Worm (Caenorhabditis elegans) whole organism, young adult: ENCODE data around the gene skr-17.
A peak's percentile ranks its signal among the peaks of the same experiment; 100 is the strongest.

Experiments
- F23B12.7 ChIP-seq: sonication (generic microtip); optimal IDR thresholded peaks from 2 replicates; lab custom pipeline; 2017; ENCODE audit warnings: missing genetic modification characterization, mild to moderate bottlenecking, missing compliant biosample characterization, antibody characterized with exemption, moderate library complexity; ENCODE audit not compliant: insufficient read depth
- F33H1.4 ChIP-seq: fragments of 200-800 bp; sonication (Bioruptor generic); IDR thresholded peaks from 2 replicates; pipeline ENCODE4 v1.3.6; 2022; ENCODE audit warnings: missing genetic modification reagents, missing genetic modification characterization, missing compliant biosample characterization
- F39B2.1 ChIP-seq: fragments of 200-800 bp; sonication (Bioruptor generic); IDR thresholded peaks from 2 replicates; pipeline ENCODE4 v1.3.6; 2022; ENCODE audit warnings: missing genetic modification reagents, missing genetic modification characterization, missing compliant biosample characterization
- Y79H2A.3 ChIP-seq: fragments of 200-800 bp; sonication (Bioruptor generic); conservative IDR thresholded peaks from 2 replicates; pipeline ENCODE4 v1.3.6; 2022; ENCODE audit warnings: missing genetic modification reagents, missing genetic modification characterization, missing compliant biosample characterization
- athp-1 ChIP-seq: sonication (generic microtip); optimal IDR thresholded peaks from 2 replicates; lab custom pipeline; 2017; ENCODE audit warnings: mild to moderate bottlenecking, missing genetic modification characterization, missing compliant biosample characterization
- attf-3 ChIP-seq: fragments of 200-800 bp; sonication (Bioruptor generic); conservative IDR thresholded peaks from 2 replicates; pipeline ENCODE4 v1.3.6; 2022; ENCODE audit warnings: missing genetic modification reagents, missing genetic modification characterization, missing compliant biosample characterization
- attf-5 ChIP-seq: fragments of 200-800 bp; sonication (Bioruptor generic); optimal IDR thresholded peaks from 2 replicates; lab custom pipeline; 2018; ENCODE audit warnings: mild to moderate bottlenecking, missing genetic modification characterization, missing compliant biosample characterization
- attf-6 ChIP-seq: fragments of 200-800 bp; sonication (Bioruptor generic); IDR thresholded peaks from 2 replicates; pipeline ENCODE4 v1.3.6; 2022; ENCODE audit warnings: missing genetic modification reagents, missing genetic modification characterization, missing compliant biosample characterization
- bed-2 ChIP-seq: fragments of 200-800 bp; sonication (Bioruptor generic); IDR thresholded peaks from 2 replicates; pipeline ENCODE4 v1.3.6; 2022; ENCODE audit warnings: missing genetic modification reagents, missing genetic modification characterization, missing compliant biosample characterization
- cebp-1 ChIP-seq, 2 experiments: fragments of 200-800 bp in 1 of 2; sonication (Bioruptor generic) in 1 of 2; sonication (generic microtip) in 1 of 2; IDR thresholded peaks in 1 of 2; optimal IDR thresholded peaks in 1 of 2; 2 replicates each; pipeline versions ENCODE4 v1.3.6 to Lab custom; 2017 to 2022; ENCODE audit warnings: missing compliant biosample characterization in 2 of 2, missing genetic modification characterization in 2 of 2, mild to moderate bottlenecking in 1 of 2, missing genetic modification reagents in 1 of 2, moderate library complexity in 1 of 2
- ceh-100 ChIP-seq: fragments of 200-800 bp; sonication (Bioruptor generic); IDR thresholded peaks from 2 replicates; pipeline ENCODE4 v1.3.6; 2022; ENCODE audit warnings: missing genetic modification reagents, missing genetic modification characterization, missing compliant biosample characterization
- ceh-40 ChIP-seq: fragments of 200-800 bp; sonication (Bioruptor generic); IDR thresholded peaks from 2 replicates; pipeline ENCODE4 v1.3.6; 2022; ENCODE audit warnings: missing genetic modification characterization, missing compliant biosample characterization
- ceh-58 ChIP-seq: fragments of 200-800 bp; sonication (Bioruptor generic); IDR thresholded peaks from 2 replicates; pipeline ENCODE4 v1.3.6; 2022; ENCODE audit warnings: missing genetic modification characterization, missing compliant biosample characterization
- ceh-91 ChIP-seq: fragments of 200-800 bp; sonication (Bioruptor generic); IDR thresholded peaks from 2 replicates; pipeline ENCODE4 v1.3.6; 2022; ENCODE audit warnings: missing genetic modification reagents, missing genetic modification characterization, missing compliant biosample characterization
- die-1 ChIP-seq: sonication (generic microtip); optimal IDR thresholded peaks from 2 replicates; lab custom pipeline; 2016; ENCODE audit warnings: missing genotype, mild to moderate bottlenecking, missing genetic modification characterization, missing compliant biosample characterization
- dox-1 ChIP-seq: fragments of 200-800 bp; sonication (Bioruptor generic); IDR thresholded peaks from 2 replicates; pipeline ENCODE4 v1.3.6; 2022; ENCODE audit warnings: missing genetic modification reagents, missing genetic modification characterization, missing compliant biosample characterization
- dpff-1 ChIP-seq: sonication (generic microtip); optimal IDR thresholded peaks from 2 replicates; lab custom pipeline; 2017; ENCODE audit warnings: mild to moderate bottlenecking, missing genetic modification characterization, missing compliant biosample characterization
- efl-1 ChIP-seq: fragments of 150-350 bp; optimal IDR thresholded peaks from 2 replicates; lab custom pipeline; 2014; ENCODE audit warnings: missing biosample characterization, missing genetic modification reagents, missing genetic modification characterization
- ekl-4 ChIP-seq: fragments of 200-800 bp; sonication (Bioruptor generic); IDR thresholded peaks from 2 replicates; pipeline ENCODE4 v1.3.6; 2022; ENCODE audit warnings: missing genetic modification reagents, missing genetic modification characterization, missing compliant biosample characterization
- gei-17 ChIP-seq: fragments of 200-800 bp; sonication (Bioruptor generic); optimal IDR thresholded peaks from 2 replicates; lab custom pipeline; 2018; ENCODE audit warnings: mild to moderate bottlenecking, missing genetic modification characterization, missing compliant biosample characterization
- him-1 ChIP-seq: sonication (generic microtip); optimal IDR thresholded peaks from 2 replicates; lab custom pipeline; 2016; ENCODE audit warnings: missing genotype, missing genetic modification reagents, missing genetic modification characterization, missing compliant biosample characterization
- let-526 ChIP-seq: fragments of 200-800 bp; sonication (Bioruptor generic); IDR thresholded peaks from 2 replicates; pipeline ENCODE4 v1.3.6; 2022; ENCODE audit warnings: missing genetic modification reagents, missing genetic modification characterization, missing compliant biosample characterization
- lin-35 ChIP-seq, 3 experiments: fragments of 150-350 bp in 2 of 3; sonication (generic microtip) in 1 of 3; optimal IDR thresholded peaks; 2 replicates each; lab custom pipeline; 2014 to 2018; ENCODE audit warnings: missing biosample characterization in 3 of 3, missing genetic modification characterization in 3 of 3, missing genetic modification reagents in 3 of 3
- lsl-1 ChIP-seq: fragments of 200-800 bp; sonication (Bioruptor generic); optimal IDR thresholded peaks from 2 replicates; lab custom pipeline; 2018; ENCODE audit warnings: mild to moderate bottlenecking, missing genetic modification characterization, moderate library complexity, missing compliant biosample characterization
- madf-3 ChIP-seq: fragments of 200-800 bp; sonication (Bioruptor generic); IDR thresholded peaks from 2 replicates; pipeline ENCODE4 v1.3.6; 2022; ENCODE audit warnings: missing genetic modification reagents, missing genetic modification characterization, missing compliant biosample characterization
- madf-6 ChIP-seq: fragments of 200-800 bp; sonication (Bioruptor generic); IDR thresholded peaks from 2 replicates; pipeline ENCODE4 v1.3.6; 2022; ENCODE audit warnings: missing genetic modification reagents, missing genetic modification characterization, missing compliant biosample characterization
- madf-8 ChIP-seq: fragments of 200-800 bp; sonication (Bioruptor generic); conservative IDR thresholded peaks from 2 replicates; pipeline ENCODE4 v1.3.6; 2022; ENCODE audit warnings: missing genetic modification reagents, missing genetic modification characterization, missing compliant biosample characterization
- mes-4 ChIP-seq: sonication (generic microtip); optimal IDR thresholded peaks from 2 replicates; lab custom pipeline; 2016; ENCODE audit warnings: missing genotype, missing genetic modification characterization, missing compliant biosample characterization
- nfya-1 ChIP-seq: sonication (generic microtip); optimal IDR thresholded peaks from 2 replicates; lab custom pipeline; 2017; ENCODE audit warnings: antibody characterized with exemption, missing compliant biosample characterization, missing genetic modification characterization, borderline replicate concordance; ENCODE audit not compliant: insufficient read depth
- nhr-80 ChIP-seq: sonication (generic microtip); optimal IDR thresholded peaks from 2 replicates; lab custom pipeline; 2016; ENCODE audit warnings: missing genetic modification characterization, missing compliant biosample characterization
- pha-4 ChIP-seq: fragments of 150-350 bp; sonication (generic microtip); optimal IDR thresholded peaks from 2 replicates; lab custom pipeline; 2014; ENCODE audit warnings: missing biosample characterization, missing genetic modification reagents, missing genetic modification characterization
- rec-8 ChIP-seq, 2 experiments: sonication (generic microtip); optimal IDR thresholded peaks; 2 replicates each; lab custom pipeline; 2016; ENCODE audit warnings: mild to moderate bottlenecking in 2 of 2, missing genetic modification characterization in 2 of 2, missing genetic modification reagents in 2 of 2, missing genotype in 2 of 2, missing biosample characterization in 1 of 2, missing compliant biosample characterization in 1 of 2, moderate library complexity in 1 of 2
- rpc-1 ChIP-seq, 2 experiments: fragments of 150-350 bp in 1 of 2; sonication (generic microtip) in 1 of 2; optimal IDR thresholded peaks; 2 replicates each; lab custom pipeline; 2014 to 2018; ENCODE audit warnings: missing biosample characterization in 1 of 2, missing genetic modification characterization in 1 of 2, missing genetic modification reagents in 1 of 2, missing genotype in 1 of 2
- snpc-1.1 ChIP-seq: sonication (generic microtip); optimal IDR thresholded peaks from 2 replicates; lab custom pipeline; 2017; ENCODE audit warnings: missing genetic modification characterization, mild to moderate bottlenecking, missing compliant biosample characterization, antibody characterized with exemption, moderate library complexity, missing genotype, missing genetic modification reagents; ENCODE audit not compliant: insufficient read depth
- snpc-1.3 ChIP-seq: sonication (generic microtip); optimal IDR thresholded peaks from 2 replicates; lab custom pipeline; 2017; ENCODE audit warnings: missing genetic modification characterization, mild to moderate bottlenecking, missing compliant biosample characterization, antibody characterized with exemption, moderate library complexity, missing genotype, missing genetic modification reagents; ENCODE audit not compliant: insufficient read depth
- snpc-3.4 ChIP-seq: sonication (generic microtip); optimal IDR thresholded peaks from 2 replicates; lab custom pipeline; 2017; ENCODE audit warnings: missing genetic modification characterization, mild to moderate bottlenecking, missing compliant biosample characterization, antibody characterized with exemption, moderate library complexity, missing genotype, missing genetic modification reagents
- snpc-4 ChIP-seq, 5 experiments: fragments of 150-350 bp in 1 of 5; sonication (generic microtip) in 4 of 5; optimal IDR thresholded peaks; 2 replicates each; lab custom pipeline; 2014 to 2018; ENCODE audit warnings: missing genetic modification characterization in 5 of 5, missing biosample characterization in 3 of 5, antibody characterized with exemption in 2 of 5, mild to moderate bottlenecking in 2 of 5, missing compliant biosample characterization in 2 of 5, missing genotype in 2 of 5, moderate library complexity in 2 of 5, missing genetic modification reagents in 1 of 5
- sptf-2 ChIP-seq: fragments of 200-800 bp; sonication (Bioruptor generic); optimal IDR thresholded peaks from 2 replicates; lab custom pipeline; 2018; ENCODE audit warnings: mild to moderate bottlenecking, missing genetic modification characterization, missing compliant biosample characterization
- xnd-1 ChIP-seq: sonication (generic microtip); optimal IDR thresholded peaks from 2 replicates; lab custom pipeline; 2016; ENCODE audit warnings: missing genotype, missing genetic modification reagents, missing genetic modification characterization, missing compliant biosample characterization
- zim-3 ChIP-seq: sonication (generic microtip); optimal IDR thresholded peaks from 2 replicates; lab custom pipeline; 2017; ENCODE audit warnings: mild to moderate bottlenecking, missing genetic modification characterization, moderate library complexity, missing compliant biosample characterization
- ztf-18 ChIP-seq: sonication (generic microtip); optimal IDR thresholded peaks from 2 replicates; lab custom pipeline; 2016; ENCODE audit warnings: missing genotype, mild to moderate bottlenecking, missing genetic modification characterization, missing compliant biosample characterization

skr-17 gene

ce11 chrII:7756810-7757209 is 26.5 kb upstream of the skr-17 start (continued):
- TF ChIP-seq lin-35 (GFP tag; optimal IDR thresholded peaks at IDR 0.05; lab: Kevin White, UChicago) (peak in 1 of 3 experiments; percentile 10), attf-6 (GFP tag; lab: Robert Waterston, UW) (no peak), attf-3 (GFP tag; lab: Robert Waterston, UW) (no peak), dpff-1 (tag; lab: Kevin White, UChicago) (no peak), madf-8 (GFP tag; lab: Robert Waterston, UW) (peak; percentile 57), ceh-40 (GFP tag; lab: Robert Waterston, UW) (0 out of 2 replicates have a peak, but pooled peaks have one; percentile 28), ekl-4 (GFP tag; lab: Robert Waterston, UW) (0 out of 2 replicates have a peak, but pooled peaks have one; percentile 44), rec-8 (tag; optimal IDR thresholded peaks at IDR 0.05; lab: Kevin White, UChicago) (peak in 1 of 2 experiments; percentile 38), bed-2 (GFP tag; lab: Robert Waterston, UW) (no peak), nfya-1 (tag; lab: Kevin White, UChicago) (no peak), F39B2.1 (GFP tag; lab: Robert Waterston, UW) (no peak), ceh-100 (GFP tag; lab: Robert Waterston, UW) (peak; percentile 62), ceh-58 (no peak), gei-17 (GFP tag; lab: Kevin White, UChicago) (no peak)

ce11 chrII:7758397-7759135 is 24.8 kb upstream of the skr-17 start, which contains the start of gene B0228.7:
TSS of gene B0228.7 (minus strand) at chrII:7759023.
- peak; percentile 63 for TF ChIP-seq ceh-91 (GFP tag; lab: Robert Waterston, UW)
- peak; percentile 97 for TF ChIP-seq madf-6
- peak; percentile 92 for TF ChIP-seq xnd-1
- no peak for TF ChIP-seq mes-4 (tag; lab: Kevin White, UChicago)
- TF ChIP-seq pha-4 (tag; lab: Kevin White, UChicago), result no peak
- peak; percentile 86 for TF ChIP-seq ztf-18 (tag; lab: Kevin White, UChicago)
- no peak for TF ChIP-seq cebp-1 (GFP tag; IDR thresholded peaks at IDR 0.05; lab: Robert Waterston, UW)
- no peak for TF ChIP-seq cebp-1 (tag; optimal IDR thresholded peaks at IDR 0.05; lab: Kevin White, UChicago)
- TF ChIP-seq sptf-2 (GFP tag; lab: Kevin White, UChicago), result no peak
- peak; percentile 96 for TF ChIP-seq madf-8 (GFP tag; lab: Robert Waterston, UW)
- peak; percentile 2 for TF ChIP-seq snpc-1.1 (tag; lab: Kevin White, UChicago)
- TF ChIP-seq dox-1 (GFP tag; lab: Robert Waterston, UW), result no peak
- TF ChIP-seq F33H1.4 (GFP tag; lab: Robert Waterston, UW), result peak; percentile 87
- no peak for TF ChIP-seq die-1 (tag; lab: Kevin White, UChicago)
- no peak for TF ChIP-seq rpc-1 (optimal IDR thresholded peaks at IDR 0.05; lab: Kevin White, UChicago)
- TF ChIP-seq rpc-1 (tag; optimal IDR thresholded peaks at IDR 0.05; lab: Kevin White, UChicago), result no peak
- TF ChIP-seq let-526, result no peak
- TF ChIP-seq him-1 (tag; lab: Kevin White, UChicago), result peak; percentile 33
- TF ChIP-seq madf-3 (GFP tag; lab: Robert Waterston, UW), result no peak
- peak; percentile 94 for TF ChIP-seq lsl-1
- peak; percentile 53 for TF ChIP-seq snpc-1.3 (tag; lab: Kevin White, UChicago)
- peak; percentile 55 for TF ChIP-seq nhr-80
- no peak for TF ChIP-seq Y79H2A.3
- peak; percentile 28 for TF ChIP-seq attf-5 (GFP tag; lab: Kevin White, UChicago)
- peak; percentile 26 for TF ChIP-seq snpc-3.4 (tag; lab: Kevin White, UChicago)
- TF ChIP-seq zim-3 (tag; lab: Kevin White, UChicago), result no peak
- TF ChIP-seq snpc-4 (GFP tag; optimal IDR thresholded peaks at IDR 0.05; lab: Kevin White, UChicago), result peak; percentile 19
- no peak for TF ChIP-seq snpc-4 (tag; optimal IDR thresholded peaks at IDR 0.05; lab: Kevin White, UChicago)
- no peak for TF ChIP-seq F23B12.7 (tag; lab: Kevin White, UChicago)
- peak; percentile 2 for TF ChIP-seq athp-1 (tag; lab: Kevin White, UChicago)
- TF ChIP-seq efl-1, result peak; percentile 69
